Fruit fly (Drosophila melanogaster) whole organism, embryonic: ENCODE measurements around the gene DIP1.

Experiments used
- Aef1 ChIP-seq: fragments of 200-800 bp; sonication (Bioruptor generic); IDR thresholded peaks from 3 replicates; pipeline ENCODE4 v1.3.6; 2022; ENCODE audit warnings: missing biosample characterization, missing genetic modification characterization
- CG11247 ChIP-seq: fragments of 200-800 bp; sonication (Bioruptor generic); IDR thresholded peaks from 2 replicates; pipeline ENCODE4 v1.3.6; 2022; ENCODE audit warnings: missing biosample characterization, missing genetic modification characterization
- CG11723 ChIP-seq: fragments of 200-800 bp; sonication (Bioruptor generic); optimal IDR thresholded peaks from 2 replicates; lab custom pipeline; 2017; ENCODE audit warnings: missing biosample characterization, mild to moderate bottlenecking, missing genetic modification characterization
- CG14667 ChIP-seq: fragments of 200-800 bp; sonication (Bioruptor generic); IDR thresholded peaks from 2 replicates; pipeline ENCODE4 v1.3.6; 2022; ENCODE audit warnings: missing biosample characterization, missing genetic modification characterization
- CG1647 ChIP-seq: fragments of 200-800 bp; sonication (Bioruptor generic); optimal IDR thresholded peaks from 3 replicates; lab custom pipeline; 2016; ENCODE audit warnings: missing biosample characterization, missing genetic modification characterization
- CG17385 ChIP-seq: fragments of 200-800 bp; sonication (Bioruptor generic); optimal IDR thresholded peaks from 3 replicates; lab custom pipeline; 2018; ENCODE audit warnings: missing biosample characterization, mild to moderate bottlenecking, missing genetic modification characterization
- CG1832 ChIP-seq: fragments of 200-800 bp; sonication (Bioruptor generic); optimal IDR thresholded peaks from 2 replicates; lab custom pipeline; 2017; ENCODE audit warnings: missing biosample characterization, mild to moderate bottlenecking, missing genetic modification characterization, inconsistent platforms
- CG2202 ChIP-seq: fragments of 200-800 bp; sonication (Bioruptor generic); optimal IDR thresholded peaks from 2 replicates; lab custom pipeline; 2018; ENCODE audit warnings: missing biosample characterization, mild to moderate bottlenecking, missing genetic modification characterization
- CG30403 ChIP-seq: fragments of 200-800 bp; sonication (Bioruptor generic); optimal IDR thresholded peaks from 3 replicates; lab custom pipeline; 2016; ENCODE audit warnings: missing biosample characterization, missing genetic modification characterization
- CG34376 ChIP-seq: fragments of 200-800 bp; sonication (Bioruptor generic); optimal IDR thresholded peaks from 2 replicates; lab custom pipeline; 2018; ENCODE audit warnings: missing biosample characterization, mild to moderate bottlenecking, missing genetic modification characterization
- CG43689 ChIP-seq: fragments of 200-800 bp; sonication (Bioruptor generic); IDR thresholded peaks from 2 replicates; pipeline ENCODE4 v1.3.6; 2022; ENCODE audit warnings: missing biosample characterization, missing genetic modification characterization
- CG4730 ChIP-seq: fragments of 200-800 bp; sonication (Bioruptor generic); IDR thresholded peaks from 2 replicates; pipeline ENCODE4 v1.3.6; 2022; ENCODE audit warnings: missing biosample characterization, missing genetic modification characterization
- CG6765 ChIP-seq: fragments of 200-800 bp; sonication (Bioruptor generic); optimal IDR thresholded peaks from 3 replicates; lab custom pipeline; 2017; ENCODE audit warnings: missing biosample characterization, mild to moderate bottlenecking, missing genetic modification characterization
- CG6791 ChIP-seq: fragments of 200-800 bp; sonication (Bioruptor generic); IDR thresholded peaks from 3 replicates; pipeline ENCODE4 v1.3.6; 2022; ENCODE audit warnings: missing biosample characterization, missing genetic modification characterization; ENCODE audit not compliant: partially characterized antibody
- CG8281 ChIP-seq: fragments of 200-800 bp; sonication (Bioruptor generic); optimal IDR thresholded peaks from 2 replicates; lab custom pipeline; 2018; ENCODE audit warnings: missing biosample characterization, mild to moderate bottlenecking, missing genetic modification characterization, moderate library complexity
- CG8765 ChIP-seq: fragments of 200-800 bp; sonication (Bioruptor generic); IDR thresholded peaks from 2 replicates; pipeline ENCODE4 v1.3.6; 2022; ENCODE audit warnings: missing biosample characterization, missing genetic modification characterization
- CG9727 ChIP-seq: fragments of 200-800 bp; sonication (Bioruptor generic); optimal IDR thresholded peaks from 3 replicates; lab custom pipeline; 2017; ENCODE audit warnings: missing biosample characterization, mild to moderate bottlenecking, missing genetic modification characterization
- CHES-1-like ChIP-seq: fragments of 200-800 bp; sonication (Bioruptor generic); optimal IDR thresholded peaks from 2 replicates; lab custom pipeline; 2016; ENCODE audit warnings: missing biosample characterization, missing genetic modification characterization
- Dad ChIP-seq: fragments of 200-800 bp; sonication (Bioruptor generic); optimal IDR thresholded peaks from 3 replicates; lab custom pipeline; 2016; ENCODE audit warnings: missing biosample characterization, missing genetic modification characterization
- Dfd ChIP-seq, 2 experiments: fragments of >200 bp; optimal IDR thresholded peaks; 2 replicates each; lab custom pipeline; 2017; ENCODE audit warnings: missing biosample characterization in 2 of 2, missing genetic modification characterization in 2 of 2
- Fer1 ChIP-seq: fragments of 200-800 bp; sonication (Bioruptor generic); optimal IDR thresholded peaks from 2 replicates; lab custom pipeline; 2017; ENCODE audit warnings: missing biosample characterization, mild to moderate bottlenecking, missing genetic modification characterization
- H15 ChIP-seq: fragments of 200-800 bp; sonication (Bioruptor generic); IDR thresholded peaks from 3 replicates; pipeline ENCODE4 v1.3.6; 2022; ENCODE audit warnings: missing biosample characterization, missing genetic modification characterization
- HLH54F ChIP-seq: fragments of 200-800 bp; sonication (Bioruptor generic); optimal IDR thresholded peaks from 3 replicates; lab custom pipeline; 2016; ENCODE audit warnings: missing biosample characterization, missing genetic modification characterization
- Hand ChIP-seq: fragments of 200-800 bp; sonication (Bioruptor generic); optimal IDR thresholded peaks from 2 replicates; lab custom pipeline; 2017; ENCODE audit warnings: mild to moderate bottlenecking, missing biosample characterization, missing genetic modification reagents, missing genetic modification characterization
- Hey ChIP-seq: fragments of 200-800 bp; sonication (Bioruptor generic); optimal IDR thresholded peaks from 3 replicates; lab custom pipeline; 2018; ENCODE audit warnings: missing biosample characterization, mild to moderate bottlenecking, missing genetic modification characterization
- HmgD ChIP-seq: fragments of 200-800 bp; sonication (Bioruptor generic); optimal IDR thresholded peaks from 3 replicates; lab custom pipeline; 2016; ENCODE audit warnings: missing biosample characterization, missing genetic modification characterization
- Hr3 ChIP-seq: fragments of 200-800 bp; sonication (Bioruptor generic); optimal IDR thresholded peaks from 3 replicates; lab custom pipeline; 2016; ENCODE audit warnings: missing biosample characterization, missing genetic modification characterization
- Lim3 ChIP-seq: fragments of 200-800 bp; sonication (Bioruptor generic); IDR thresholded peaks from 2 replicates; pipeline ENCODE4 v1.3.6; 2022; ENCODE audit warnings: missing biosample characterization, missing genetic modification characterization
- MTF-1 ChIP-seq: fragments of 200-800 bp; sonication (Bioruptor generic); optimal IDR thresholded peaks from 2 replicates; lab custom pipeline; 2018; ENCODE audit warnings: missing biosample characterization, mild to moderate bottlenecking, missing genetic modification characterization, borderline replicate concordance
- Med ChIP-seq: fragments of 200-800 bp; sonication (Bioruptor generic); peaks from one replicate; lab custom pipeline; 2016; ENCODE audit warnings: missing biosample characterization, missing genetic modification characterization, mild to moderate bottlenecking, inconsistent platforms, moderate library complexity
- Nf-YC ChIP-seq: fragments of 200-800 bp; optimal IDR thresholded peaks from 3 replicates; lab custom pipeline; 2019; ENCODE audit warnings: missing biosample characterization, mild to moderate bottlenecking, missing genetic modification characterization, moderate library complexity
- NfI ChIP-seq: fragments of 200-800 bp; sonication (Bioruptor generic); optimal IDR thresholded peaks from 3 replicates; lab custom pipeline; 2018; ENCODE audit warnings: missing biosample characterization, mild to moderate bottlenecking, missing genetic modification characterization, moderate library complexity
- Rx ChIP-seq: fragments of 200-800 bp; sonication (Bioruptor generic); IDR thresholded peaks from 2 replicates; pipeline ENCODE4 v1.3.6; 2022; ENCODE audit warnings: missing biosample characterization, missing genetic modification characterization
- Sin3A ChIP-seq: fragments of >200 bp; optimal IDR thresholded peaks from 2 replicates; lab custom pipeline; 2018
- Sry-β ChIP-seq: fragments of 200-800 bp; sonication (Bioruptor generic); optimal IDR thresholded peaks from 2 replicates; lab custom pipeline; 2018; ENCODE audit warnings: missing biosample characterization, mild to moderate bottlenecking, missing genetic modification characterization, moderate library complexity
- Taf1 ChIP-seq: fragments of 200-800 bp; sonication (Bioruptor generic); IDR thresholded peaks from 2 replicates; pipeline ENCODE4 v1.3.6; 2022; ENCODE audit warnings: missing biosample characterization, missing genetic modification characterization
- ac ChIP-seq: fragments of 200-800 bp; sonication (Bioruptor generic); optimal IDR thresholded peaks from 3 replicates; lab custom pipeline; 2017; ENCODE audit warnings: missing biosample characterization, mild to moderate bottlenecking, missing genetic modification characterization
- aop ChIP-seq: fragments of 200-800 bp; sonication (Bioruptor generic); IDR thresholded peaks from 2 replicates; pipeline ENCODE4 v1.3.6; 2022; ENCODE audit warnings: missing biosample characterization, missing genetic modification characterization
- ash1 ChIP-seq: fragments of 200-800 bp; sonication (Bioruptor generic); optimal IDR thresholded peaks from 2 replicates; lab custom pipeline; 2018; ENCODE audit warnings: missing biosample characterization, mild to moderate bottlenecking, missing genetic modification characterization
- bowl ChIP-seq: fragments of 200-800 bp; sonication (Bioruptor generic); IDR thresholded peaks from 2 replicates; pipeline ENCODE4 v1.3.6; 2022; ENCODE audit warnings: missing biosample characterization, missing genetic modification characterization
- emc ChIP-seq: fragments of 200-800 bp; sonication (Bioruptor generic); optimal IDR thresholded peaks from 2 replicates; lab custom pipeline; 2016; ENCODE audit warnings: missing biosample characterization, missing genetic modification characterization
- gcm2 ChIP-seq: fragments of 200-800 bp; sonication (Bioruptor generic); optimal IDR thresholded peaks from 2 replicates; lab custom pipeline; 2016; ENCODE audit warnings: missing biosample characterization, missing genetic modification characterization
- ind ChIP-seq: fragments of 200-800 bp; sonication (Bioruptor generic); optimal IDR thresholded peaks from 3 replicates; lab custom pipeline; 2016; ENCODE audit warnings: missing biosample characterization, missing genetic modification characterization
- nau ChIP-seq: fragments of 200-800 bp; sonication (Bioruptor generic); optimal IDR thresholded peaks from 3 replicates; lab custom pipeline; 2017; ENCODE audit warnings: missing biosample characterization, mild to moderate bottlenecking, missing genetic modification characterization, missing genetic modification reagents
- nerfin-2 ChIP-seq: fragments of 200-800 bp; sonication (Bioruptor generic); IDR thresholded peaks from 2 replicates; pipeline ENCODE4 v1.3.6; 2022; ENCODE audit warnings: missing biosample characterization, missing genetic modification characterization; ENCODE audit not compliant: partially characterized antibody
- pfk ChIP-seq: fragments of 200-800 bp; sonication (Bioruptor generic); optimal IDR thresholded peaks from 2 replicates; lab custom pipeline; 2018; ENCODE audit warnings: missing biosample characterization, mild to moderate bottlenecking, missing genetic modification characterization, moderate library complexity
- phol ChIP-seq: fragments of 200-800 bp; sonication (Bioruptor generic); optimal IDR thresholded peaks from 3 replicates; lab custom pipeline; 2018; ENCODE audit warnings: missing biosample characterization, mild to moderate bottlenecking, missing genetic modification characterization, moderate library complexity
- row ChIP-seq: fragments of 200-800 bp; sonication (Bioruptor generic); IDR thresholded peaks from 3 replicates; pipeline ENCODE4 v1.3.6; 2022; ENCODE audit warnings: missing biosample characterization, missing genetic modification characterization
- stwl ChIP-seq: fragments of 200-800 bp; sonication (Bioruptor generic); optimal IDR thresholded peaks from 3 replicates; lab custom pipeline; 2018; ENCODE audit warnings: missing biosample characterization, mild to moderate bottlenecking, missing genetic modification characterization, moderate library complexity
- tap ChIP-seq: fragments of 200-800 bp; optimal IDR thresholded peaks from 3 replicates; lab custom pipeline; 2019; ENCODE audit warnings: missing biosample characterization, mild to moderate bottlenecking, missing genetic modification characterization, moderate library complexity
- toy ChIP-seq: fragments of 200-800 bp; sonication (Bioruptor generic); IDR thresholded peaks from 2 replicates; pipeline ENCODE4 v1.3.6; 2022; ENCODE audit warnings: missing biosample characterization, missing genetic modification characterization
- zfh1 ChIP-seq: fragments of 200-800 bp; sonication (Bioruptor generic); IDR thresholded peaks from 3 replicates; pipeline ENCODE4 v1.3.6; 2022; ENCODE audit warnings: missing biosample characterization, missing genetic modification characterization

DIP1 gene

DNA sequence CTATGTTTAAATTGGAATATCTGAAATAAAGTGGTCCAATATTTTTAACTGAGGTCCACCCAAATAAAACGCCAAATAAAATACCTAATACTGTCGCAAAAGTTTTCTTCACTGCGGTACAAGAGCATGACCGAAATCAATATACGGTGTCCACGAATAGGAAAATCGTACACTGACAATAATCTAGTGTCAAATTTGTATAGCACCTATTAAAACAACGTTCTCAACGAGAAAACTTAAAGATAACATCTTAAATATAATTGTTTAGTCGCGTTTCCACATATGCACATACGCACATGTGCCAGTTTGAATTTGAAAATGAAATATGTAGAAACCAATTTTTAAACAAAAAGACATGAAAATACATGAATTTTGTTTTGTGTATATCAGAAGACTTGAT is 1.5 kb upstream of the DIP1 start (continued):
- TF ChIP-seq pfk (peak; percentile 5), NfI (GFP tag; lab: Kevin White, UChicago) (peak; percentile 67), nerfin-2 (GFP tag; lab: Robert Waterston, UW) (no peak), nau (peak; percentile 54), MTF-1 (GFP tag; lab: Kevin White, UChicago) (peak; percentile 7), CG9727 (GFP tag; lab: Kevin White, UChicago) (no peak), Dad (GFP tag; lab: Kevin White, UChicago) (peak; percentile 37), CG6791 (GFP tag; lab: Robert Waterston, UW) (no peak), CG34376 (GFP tag; lab: Kevin White, UChicago) (no peak), gcm2 (no peak), Sry-β (GFP tag; lab: Kevin White, UChicago) (no peak), stwl (peak; percentile 14), Aef1 (GFP tag; lab: Robert Waterston, UW) (peak; percentile 47; the same call in 2 of the 3 replicates), Fer1 (GFP tag; lab: Kevin White, UChicago) (peak; percentile 54), Lim3 (no peak), Taf1 (GFP tag; lab: Robert Waterston, UW) (no peak), toy (GFP tag; lab: Robert Waterston, UW) (no peak), HmgD (GFP tag; lab: Kevin White, UChicago) (no peak), ash1 (GFP tag; lab: Kevin White, UChicago) (no peak), CG8281 (tag; lab: Kevin White, UChicago) (peak; percentile 17), H15 (no peak), CG11247 (GFP tag; lab: Robert Waterston, UW) (no peak), CG30403 (GFP tag; lab: Kevin White, UChicago) (peak; percentile 73), Hey (tag; lab: Kevin White, UChicago) (no peak), CHES-1-like (GFP tag; lab: Kevin White, UChicago) (peak; percentile 38), Nf-YC (tag; lab: Kevin White, UChicago) (peak; percentile 59), CG6765 (GFP tag; lab: Kevin White, UChicago) (no peak), CG1832 (GFP tag; lab: Kevin White, UChicago) (no peak), CG4730 (GFP tag; lab: Robert Waterston, UW) (no peak), CG17385 (GFP tag; lab: Kevin White, UChicago) (peak; percentile 71), ind (peak; percentile 62), HLH54F (GFP tag; lab: Kevin White, UChicago) (peak; percentile 35), phol (peak; percentile 79), emc (GFP tag; lab: Kevin White, UChicago) (peak; percentile 6), Dfd (GFP tag; optimal IDR thresholded peaks at IDR 0.05; lab: Kevin White, UChicago) (no peak), zfh1 (no peak), Hr3 (GFP tag; lab: Kevin White, UChicago) (peak; percentile 63), CG11723 (no peak), Hand (GFP tag; lab: Kevin White, UChicago) (no peak), tap (tag; lab: Kevin White, UChicago) (peak; percentile 46), aop (GFP tag; lab: Robert Waterston, UW) (no peak), CG1647 (no peak), CG2202 (tag; lab: Kevin White, UChicago) (peak; percentile 47), Rx (GFP tag; lab: Robert Waterston, UW) (no peak), ac (GFP tag; lab: Kevin White, UChicago) (peak; percentile 9), row (GFP tag; lab: Robert Waterston, UW) (peak; percentile 87), bowl (GFP tag; lab: Robert Waterston, UW) (no peak), CG8765 (no peak; the same call in 1 of the 2 replicates), Med (GFP tag; lab: Kevin White, UChicago) (no peak), CG14667 (GFP tag; lab: Robert Waterston, UW) (no peak), CG43689 (GFP tag; lab: Robert Waterston, UW) (no peak), Sin3A (lab: Kevin White, UChicago) (no peak)
